Fruit fly (Drosophila melanogaster) whole organism, embryonic: Measurements from ENCODE around the gene CG8159.
A peak's percentile ranks its signal among the peaks of the same experiment; 100 is the strongest.

Experiments
- Adf1 ChIP-seq: fragments of 200-800 bp; sonication (Bioruptor generic); IDR thresholded peaks from 2 replicates; pipeline ENCODE4 v1.3.6; 2022; ENCODE audit warnings: missing biosample characterization, missing genetic modification characterization
- Aef1 ChIP-seq: fragments of 200-800 bp; sonication (Bioruptor generic); IDR thresholded peaks from 3 replicates; pipeline ENCODE4 v1.3.6; 2022; ENCODE audit warnings: missing biosample characterization, missing genetic modification characterization
- Blimp-1 ChIP-seq: fragments of 200-800 bp; sonication (Bioruptor generic); optimal IDR thresholded peaks from 3 replicates; lab custom pipeline; 2018; ENCODE audit warnings: missing biosample characterization, missing genetic modification characterization, mild to moderate bottlenecking, moderate library complexity, missing genetic modification reagents
- CG1024 ChIP-seq: fragments of 200-800 bp; sonication (Bioruptor generic); IDR thresholded peaks from 2 replicates; pipeline ENCODE4 v1.3.6; 2022; ENCODE audit warnings: missing biosample characterization, missing genetic modification characterization
- CG11398 ChIP-seq: fragments of 200-800 bp; sonication (Bioruptor generic); optimal IDR thresholded peaks from 2 replicates; lab custom pipeline; 2016; ENCODE audit warnings: missing biosample characterization, missing genetic modification characterization
- CG11504 ChIP-seq: fragments of 200-800 bp; sonication (Bioruptor generic); optimal IDR thresholded peaks from 3 replicates; lab custom pipeline; 2019; ENCODE audit warnings: missing biosample characterization, mild to moderate bottlenecking, missing genetic modification characterization, moderate library complexity
- CG12219 ChIP-seq: fragments of 200-800 bp; sonication (Bioruptor generic); optimal IDR thresholded peaks from 3 replicates; lab custom pipeline; 2018; ENCODE audit warnings: missing biosample characterization, mild to moderate bottlenecking, missing genetic modification characterization
- CG14710 ChIP-seq: fragments of 200-800 bp; sonication (Bioruptor generic); optimal IDR thresholded peaks from 3 replicates; lab custom pipeline; 2019; ENCODE audit warnings: missing biosample characterization, mild to moderate bottlenecking, missing genetic modification characterization, moderate library complexity
- CG17361 ChIP-seq: fragments of 200-800 bp; sonication (Bioruptor generic); IDR thresholded peaks from 3 replicates; pipeline ENCODE4 v1.3.6; 2022; ENCODE audit warnings: missing biosample characterization, missing genetic modification characterization
- CG18764 ChIP-seq: fragments of 200-800 bp; sonication (Bioruptor generic); optimal IDR thresholded peaks from 3 replicates; lab custom pipeline; 2016; ENCODE audit warnings: missing biosample characterization, missing genetic modification characterization
- CG2129 ChIP-seq: fragments of 200-800 bp; sonication (Bioruptor generic); IDR thresholded peaks from 2 replicates; pipeline ENCODE4 v1.3.6; 2022; ENCODE audit warnings: missing biosample characterization, missing genetic modification characterization; ENCODE audit not compliant: partially characterized antibody
- CG31224 ChIP-seq: fragments of 200-800 bp; sonication (Bioruptor generic); IDR thresholded peaks from 2 replicates; pipeline ENCODE4 v1.3.6; 2022; ENCODE audit warnings: missing biosample characterization, missing genetic modification characterization
- CG3163 ChIP-seq: fragments of 200-800 bp; sonication (Bioruptor generic); optimal IDR thresholded peaks from 3 replicates; lab custom pipeline; 2016; ENCODE audit warnings: missing biosample characterization, missing genetic modification characterization
- CG4328 ChIP-seq: fragments of 200-800 bp; sonication (Bioruptor generic); optimal IDR thresholded peaks from 3 replicates; lab custom pipeline; 2017; ENCODE audit warnings: missing biosample characterization, missing genetic modification reagents, missing genetic modification characterization
- CG4360 ChIP-seq: fragments of 200-800 bp; sonication (Bioruptor generic); IDR thresholded peaks from 2 replicates; pipeline ENCODE4 v1.3.6; 2022; ENCODE audit warnings: missing biosample characterization, missing genetic modification characterization
- CG5245 ChIP-seq: fragments of 200-800 bp; sonication (Bioruptor generic); optimal IDR thresholded peaks from 3 replicates; lab custom pipeline; 2016; ENCODE audit warnings: missing biosample characterization, missing genetic modification characterization
- CG8944 ChIP-seq: fragments of 200-800 bp; sonication (Bioruptor generic); optimal IDR thresholded peaks from 3 replicates; lab custom pipeline; 2016; ENCODE audit warnings: missing biosample characterization, missing genetic modification characterization
- CG9437 ChIP-seq: fragments of 200-800 bp; sonication (Bioruptor generic); optimal IDR thresholded peaks from 2 replicates; lab custom pipeline; 2018; ENCODE audit warnings: missing biosample characterization, mild to moderate bottlenecking, missing genetic modification characterization
- Camta ChIP-seq: fragments of 200-800 bp; sonication (Bioruptor generic); optimal IDR thresholded peaks from 2 replicates; lab custom pipeline; 2016; ENCODE audit warnings: missing biosample characterization, missing genetic modification characterization
- Dip3 ChIP-seq: fragments of 200-800 bp; sonication (Bioruptor generic); optimal IDR thresholded peaks from 3 replicates; lab custom pipeline; 2016; ENCODE audit warnings: missing biosample characterization, missing genetic modification characterization
- Drgx ChIP-seq: fragments of 200-800 bp; sonication (Bioruptor generic); IDR thresholded peaks from 2 replicates; pipeline ENCODE4 v1.3.6; 2022; ENCODE audit warnings: missing biosample characterization, missing genetic modification characterization
- GATAe ChIP-seq: fragments of 200-800 bp; sonication (Bioruptor generic); conservative IDR thresholded peaks from 2 replicates; pipeline ENCODE4 v1.3.6; 2022; ENCODE audit warnings: missing biosample characterization, missing genetic modification characterization
- H15 ChIP-seq: fragments of 200-800 bp; sonication (Bioruptor generic); IDR thresholded peaks from 3 replicates; pipeline ENCODE4 v1.3.6; 2022; ENCODE audit warnings: missing biosample characterization, missing genetic modification characterization
- HHEX ChIP-seq: fragments of 200-800 bp; sonication (Bioruptor generic); optimal IDR thresholded peaks from 3 replicates; lab custom pipeline; 2017; ENCODE audit warnings: missing biosample characterization, mild to moderate bottlenecking, missing genetic modification characterization, missing genetic modification reagents
- HLH4C ChIP-seq: fragments of 200-800 bp; sonication (Bioruptor generic); IDR thresholded peaks from 3 replicates; pipeline ENCODE4 v1.3.6; 2022; ENCODE audit warnings: missing biosample characterization, missing genetic modification characterization; ENCODE audit not compliant: partially characterized antibody
- HmgZ ChIP-seq: fragments of 200-800 bp; sonication (Bioruptor generic); optimal IDR thresholded peaks from 2 replicates; lab custom pipeline; 2018; ENCODE audit warnings: missing biosample characterization, mild to moderate bottlenecking, missing genetic modification characterization
- Hmx ChIP-seq: fragments of 200-800 bp; sonication (Bioruptor generic); optimal IDR thresholded peaks from 2 replicates; lab custom pipeline; 2016; ENCODE audit warnings: missing biosample characterization, missing genetic modification characterization
- Hr51 ChIP-seq, 2 experiments: fragments of 200-800 bp; sonication (Bioruptor generic); optimal IDR thresholded peaks; 2 replicates in 1 of 2; 3 replicates in 1 of 2; lab custom pipeline; 2016 to 2018; ENCODE audit warnings: missing biosample characterization in 2 of 2, missing genetic modification characterization in 2 of 2, mild to moderate bottlenecking in 1 of 2, moderate library complexity in 1 of 2
- Sox102F ChIP-seq: fragments of 200-800 bp; sonication (Bioruptor generic); optimal IDR thresholded peaks from 2 replicates; lab custom pipeline; 2018; ENCODE audit warnings: missing biosample characterization, mild to moderate bottlenecking, missing genetic modification characterization, moderate library complexity
- Ssrp ChIP-seq: fragments of 200-800 bp; sonication (Bioruptor generic); optimal IDR thresholded peaks from 2 replicates; lab custom pipeline; 2018; ENCODE audit warnings: missing biosample characterization, mild to moderate bottlenecking, missing genetic modification characterization, moderate library complexity
- Tbp ChIP-seq: fragments of >200 bp; optimal IDR thresholded peaks from 2 replicates; lab custom pipeline; 2018; ENCODE audit warnings: missing biosample characterization, missing genetic modification characterization
- Usf ChIP-seq: fragments of 200-800 bp; sonication (Bioruptor generic); optimal IDR thresholded peaks from 2 replicates; lab custom pipeline; 2017; ENCODE audit warnings: missing genotype, missing biosample characterization, missing genetic modification characterization
- Vsx1 ChIP-seq: fragments of 200-800 bp; sonication (Bioruptor generic); optimal IDR thresholded peaks from 2 replicates; lab custom pipeline; 2017; ENCODE audit warnings: missing biosample characterization, mild to moderate bottlenecking, missing genetic modification characterization, missing genetic modification reagents
- Xrp1 ChIP-seq: fragments of 200-800 bp; sonication (Bioruptor generic); IDR thresholded peaks from 2 replicates; pipeline ENCODE4 v1.3.6; 2022; ENCODE audit warnings: missing biosample characterization, missing genetic modification characterization
- bbx ChIP-seq: fragments of 200-800 bp; sonication (Bioruptor generic); IDR thresholded peaks from 2 replicates; pipeline ENCODE4 v1.3.6; 2022; ENCODE audit warnings: missing biosample characterization, missing genetic modification characterization; ENCODE audit not compliant: partially characterized antibody
- bsh ChIP-seq, 2 experiments: fragments of 200-800 bp; sonication (Bioruptor generic); optimal IDR thresholded peaks; 2 replicates each; lab custom pipeline; 2017 to 2018; ENCODE audit warnings: mild to moderate bottlenecking in 2 of 2, missing biosample characterization in 2 of 2, missing genetic modification characterization in 2 of 2, moderate library complexity in 1 of 2
- danr ChIP-seq: fragments of 200-800 bp; sonication (Bioruptor generic); IDR thresholded peaks from 2 replicates; pipeline ENCODE4 v1.3.6; 2022; ENCODE audit warnings: missing biosample characterization, missing genetic modification characterization
- ftz-f1 ChIP-seq: fragments of 200-800 bp; sonication (Bioruptor generic); optimal IDR thresholded peaks from 2 replicates; lab custom pipeline; 2016; ENCODE audit warnings: missing biosample characterization, missing genetic modification characterization
- gro ChIP-seq: fragments of 200-800 bp; sonication (Bioruptor generic); optimal IDR thresholded peaks from 2 replicates; lab custom pipeline; 2016; ENCODE audit warnings: missing biosample characterization, missing genetic modification characterization
- her ChIP-seq: fragments of 200-800 bp; sonication (Bioruptor generic); optimal IDR thresholded peaks from 2 replicates; lab custom pipeline; 2016; ENCODE audit warnings: missing biosample characterization, missing genetic modification characterization
- hkb ChIP-seq, 2 experiments: fragments of 200-800 bp in 1 of 2; fragments of >200 bp in 1 of 2; sonication (Bioruptor generic) in 1 of 2; IDR thresholded peaks in 1 of 2; optimal IDR thresholded peaks in 1 of 2; 2 replicates each; pipeline versions ENCODE4 v1.3.6 to Lab custom; 2017 to 2022; ENCODE audit warnings: missing biosample characterization in 1 of 2, missing genetic modification characterization in 1 of 2
- hth ChIP-seq: fragments of >200 bp; optimal IDR thresholded peaks from 2 replicates; lab custom pipeline; 2017; ENCODE audit warnings: inconsistent platforms
- insv ChIP-seq, 2 experiments: fragments of 200-800 bp; sonication (Bioruptor generic); optimal IDR thresholded peaks; 3 replicates each; lab custom pipeline; 2016 to 2018; ENCODE audit warnings: missing biosample characterization in 2 of 2, missing genetic modification characterization in 2 of 2
- lola ChIP-seq, 3 experiments: fragments of >200 bp in 2 of 3; fragments of 200-800 bp in 1 of 3; sonication (Bioruptor generic) in 1 of 3; optimal IDR thresholded peaks; 2 replicates each; lab custom pipeline; 2017 to 2019; ENCODE audit warnings: missing biosample characterization in 3 of 3, missing genetic modification characterization in 3 of 3, mild to moderate bottlenecking in 1 of 3, moderate library complexity in 1 of 3
- peb ChIP-seq: fragments of 200-800 bp; sonication (Bioruptor generic); IDR thresholded peaks from 2 replicates; pipeline ENCODE4 v1.3.6; 2022; ENCODE audit warnings: missing biosample characterization, missing genetic modification characterization
- schlank ChIP-seq: fragments of 200-800 bp; sonication (Bioruptor generic); optimal IDR thresholded peaks from 2 replicates; lab custom pipeline; 2018; ENCODE audit warnings: missing biosample characterization, mild to moderate bottlenecking, missing genetic modification characterization
- shn ChIP-seq: fragments of 200-800 bp; sonication (Bioruptor generic); optimal IDR thresholded peaks from 3 replicates; lab custom pipeline; 2016; ENCODE audit warnings: missing biosample characterization, missing genetic modification characterization
- sr ChIP-seq: fragments of 200-800 bp; sonication (Bioruptor generic); IDR thresholded peaks from 3 replicates; pipeline ENCODE4 v1.3.6; 2022; ENCODE audit warnings: missing biosample characterization, missing genetic modification characterization
- vvl ChIP-seq: fragments of 200-800 bp; sonication (Bioruptor generic); IDR thresholded peaks from 2 replicates; pipeline ENCODE4 v1.3.6; 2022; ENCODE audit warnings: missing biosample characterization, missing genetic modification characterization
- wor ChIP-seq: fragments of 200-800 bp; sonication (Bioruptor generic); IDR thresholded peaks from 2 replicates; pipeline ENCODE4 v1.3.6; 2022; ENCODE audit warnings: missing biosample characterization, missing genetic modification characterization

Gene CG8159

dm6 chr3R:8694110-8694826 lies 32.4 kb upstream of the CG8159 start (continued):
- TF ChIP-seq Aef1 (GFP tag; lab: Robert Waterston, UW) (no peak), Vsx1 (no peak), Hr51 (GFP tag; optimal IDR thresholded peaks at IDR 0.05; lab: Kevin White, UChicago) (no peak), ftz-f1 (GFP tag; lab: Kevin White, UChicago) (no peak), bsh (GFP tag; optimal IDR thresholded peaks at IDR 0.05; lab: Kevin White, UChicago) (no peak), insv (GFP tag; optimal IDR thresholded peaks at IDR 0.05; lab: Kevin White, UChicago) (no peak), Camta (no peak), CG18764 (no peak), HmgZ (tag; lab: Kevin White, UChicago) (no peak), CG5245 (GFP tag; lab: Kevin White, UChicago) (no peak), CG4328 (GFP tag; lab: Kevin White, UChicago) (peak; percentile 32), Hmx (GFP tag; lab: Kevin White, UChicago) (no peak), gro (GFP tag; lab: Kevin White, UChicago) (no peak), lola (GFP tag; optimal IDR thresholded peaks at IDR 0.05; lab: Kevin White, UChicago) (no peak), CG31224 (GFP tag; lab: Robert Waterston, UW) (no peak), hkb (optimal IDR thresholded peaks at IDR 0.05; lab: Kevin White, UChicago) (no peak), hkb (GFP tag; IDR thresholded peaks at IDR 0.05; lab: Robert Waterston, UW) (no peak), HHEX (GFP tag; lab: Kevin White, UChicago) (peak; percentile 32), Drgx (GFP tag; lab: Robert Waterston, UW) (peak; percentile 94), bbx (GFP tag; lab: Robert Waterston, UW) (no peak), Xrp1 (GFP tag; lab: Robert Waterston, UW) (no peak), shn (GFP tag; lab: Kevin White, UChicago) (no peak), Adf1 (GFP tag; lab: Robert Waterston, UW) (peak; percentile 63; the same call in 1 of the 2 replicates), H15 (GFP tag; lab: Robert Waterston, UW) (no peak), CG14710 (no peak), wor (GFP tag; lab: Robert Waterston, UW) (no peak), her (GFP tag; lab: Kevin White, UChicago) (no peak), HLH4C (GFP tag; lab: Robert Waterston, UW) (no peak)

- TF ChIP-seq CG8944 (GFP tag; lab: Kevin White, UChicago) (no peak), danr (GFP tag; lab: Robert Waterston, UW) (no peak), CG11504 (tag; lab: Kevin White, UChicago) (no peak), Sox102F (GFP tag; lab: Kevin White, UChicago) (no peak), vvl (GFP tag; lab: Robert Waterston, UW) (no peak), Aef1 (GFP tag; lab: Robert Waterston, UW) (no peak), sr (GFP tag; lab: Robert Waterston, UW) (no peak), Blimp-1 (no peak), CG4360 (GFP tag; lab: Robert Waterston, UW) (peak; percentile 70; the same call in 1 of the 2 replicates), CG17361 (GFP tag; lab: Robert Waterston, UW) (no peak), Usf (GFP tag; lab: Kevin White, UChicago) (no peak), Ssrp (tag; lab: Kevin White, UChicago) (no peak), CG2129 (GFP tag; lab: Robert Waterston, UW) (no peak), GATAe (GFP tag; lab: Robert Waterston, UW) (no peak), CG12219 (GFP tag; lab: Kevin White, UChicago) (no peak), CG9437 (GFP tag; lab: Kevin White, UChicago) (no peak), Dip3 (GFP tag; lab: Kevin White, UChicago) (no peak), CG3163 (GFP tag; lab: Kevin White, UChicago) (no peak), CG1024 (GFP tag; lab: Robert Waterston, UW) (no peak), peb (no peak), hth (no peak), Tbp (GFP tag; lab: Kevin White, UChicago) (no peak), schlank (tag; lab: Kevin White, UChicago) (no peak), CG11398 (GFP tag; lab: Kevin White, UChicago) (no peak)
These were observed 28.8 kb upstream of the CG8159 start, which contains the start of gene hb for dm6 chr3R:8697772-8698259. Gene hb (minus strand): TSS chr3R:8697822.
